Fruit fly (Drosophila melanogaster) whole organism, adult: ENCODE measurements around the gene CG5902.

ENCODE experiments used
- CG11617 ChIP-seq: fragments of 200-800 bp; sonication (Bioruptor generic); optimal IDR thresholded peaks from 2 replicates; lab custom pipeline; 2017; ENCODE audit warnings: mild to moderate bottlenecking, missing biosample characterization, missing genetic modification reagents, missing genetic modification characterization
- CG12768 ChIP-seq: fragments of 200-800 bp; sonication (Bioruptor generic); optimal IDR thresholded peaks from 2 replicates; lab custom pipeline; 2017; ENCODE audit warnings: missing biosample characterization, missing genetic modification characterization, mild to moderate bottlenecking, moderate library complexity, missing genetic modification reagents
- CG14711 ChIP-seq: fragments of 200-800 bp; sonication (Bioruptor generic); optimal IDR thresholded peaks from 2 replicates; lab custom pipeline; 2018; ENCODE audit warnings: missing biosample characterization, mild to moderate bottlenecking, missing genetic modification characterization, moderate library complexity
- CG1620 ChIP-seq: fragments of 200-800 bp; sonication (Bioruptor generic); optimal IDR thresholded peaks from 2 replicates; lab custom pipeline; 2016; ENCODE audit warnings: missing biosample characterization, missing genetic modification characterization
- CG33017 ChIP-seq: fragments of 200-800 bp; sonication (Bioruptor generic); optimal IDR thresholded peaks from 2 replicates; lab custom pipeline; 2018; ENCODE audit warnings: missing biosample characterization, mild to moderate bottlenecking, missing genetic modification characterization, moderate library complexity
- CG5204 ChIP-seq: fragments of 200-800 bp; sonication (Bioruptor generic); optimal IDR thresholded peaks from 2 replicates; lab custom pipeline; 2016; ENCODE audit warnings: missing biosample characterization, missing genetic modification characterization
- CG7045 ChIP-seq: fragments of 200-800 bp; sonication (Bioruptor generic); optimal IDR thresholded peaks from 2 replicates; lab custom pipeline; 2017; ENCODE audit warnings: missing biosample characterization, mild to moderate bottlenecking, missing genetic modification characterization
- CG7101 ChIP-seq: fragments of 200-800 bp; sonication (Bioruptor generic); optimal IDR thresholded peaks from 2 replicates; lab custom pipeline; 2018; ENCODE audit warnings: missing biosample characterization, mild to moderate bottlenecking, missing genetic modification characterization, moderate library complexity
- Clk ChIP-seq: fragments of 200-800 bp; sonication (Bioruptor generic); optimal IDR thresholded peaks from 2 replicates; lab custom pipeline; 2017; ENCODE audit warnings: missing biosample characterization, missing genetic modification characterization
- Crg-1 ChIP-seq: fragments of 200-800 bp; sonication (Bioruptor generic); optimal IDR thresholded peaks from 2 replicates; lab custom pipeline; 2016; ENCODE audit warnings: missing biosample characterization, missing genetic modification characterization
- Hr96 ChIP-seq: fragments of 200-800 bp; sonication (Bioruptor generic); optimal IDR thresholded peaks from 2 replicates; lab custom pipeline; 2016; ENCODE audit warnings: missing biosample characterization, missing genetic modification characterization
- Mnt ChIP-seq: fragments of 200-800 bp; sonication (Bioruptor generic); optimal IDR thresholded peaks from 2 replicates; lab custom pipeline; 2016; ENCODE audit warnings: missing biosample characterization, mild to moderate bottlenecking, missing genetic modification characterization
- bab1 ChIP-seq: fragments of 200-800 bp; sonication (Bioruptor generic); optimal IDR thresholded peaks from 3 replicates; lab custom pipeline; 2019; ENCODE audit warnings: missing biosample characterization, mild to moderate bottlenecking, missing genetic modification characterization, moderate library complexity
- cic ChIP-seq: fragments of 200-800 bp; sonication (Bioruptor generic); optimal IDR thresholded peaks from 2 replicates; lab custom pipeline; 2017; ENCODE audit warnings: missing biosample characterization, mild to moderate bottlenecking, missing genetic modification characterization, moderate library complexity
- cnc ChIP-seq, 2 experiments: fragments of >200 bp; optimal IDR thresholded peaks; 2 replicates each; lab custom pipeline; 2017
- kay ChIP-seq: fragments of 200-800 bp; sonication (Bioruptor generic); peaks from one replicate; lab custom pipeline; 2016; ENCODE audit warnings: missing biosample characterization, missing genetic modification characterization, borderline replicate concordance
- ovo ChIP-seq: fragments of 200-800 bp; sonication (Bioruptor generic); optimal IDR thresholded peaks from 2 replicates; lab custom pipeline; 2016; ENCODE audit warnings: missing biosample characterization, missing genetic modification characterization
- pad ChIP-seq: fragments of 200-800 bp; sonication (Bioruptor generic); optimal IDR thresholded peaks from 3 replicates; lab custom pipeline; 2017; ENCODE audit warnings: missing biosample characterization, missing genetic modification characterization, mild to moderate bottlenecking, moderate library complexity, missing genetic modification reagents
- tj ChIP-seq: fragments of 200-800 bp; sonication (Bioruptor generic); optimal IDR thresholded peaks from 3 replicates; lab custom pipeline; 2017; ENCODE audit warnings: missing biosample characterization, mild to moderate bottlenecking, missing genetic modification characterization, moderate library complexity
- toe ChIP-seq: fragments of 200-800 bp; sonication (Bioruptor generic); optimal IDR thresholded peaks from 2 replicates; lab custom pipeline; 2016; ENCODE audit warnings: missing biosample characterization, missing genetic modification characterization

The CG5902 gene

DNA sequence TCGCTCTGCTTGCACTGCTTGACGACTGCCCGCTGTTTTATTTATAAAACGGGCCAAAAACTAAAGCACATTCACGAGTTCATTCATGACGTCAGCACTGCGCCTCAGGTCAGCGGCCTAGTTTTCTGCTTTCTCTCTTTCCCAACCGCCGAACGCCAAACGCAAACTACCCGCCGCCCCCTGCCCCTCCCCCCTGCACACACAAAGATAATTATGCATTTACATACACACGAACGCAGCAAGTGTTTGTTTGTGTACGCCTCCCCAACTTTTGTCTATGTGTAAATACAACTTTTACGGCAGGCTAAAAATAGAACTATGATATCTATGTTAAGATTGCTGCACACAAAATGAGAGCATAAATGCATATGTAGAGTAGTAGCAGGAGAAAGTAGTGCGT lies 15.2 kb upstream of the CG5902 start:
- no peak for TF ChIP-seq CG12768 (GFP tag; lab: Kevin White, UChicago)
- no peak for TF ChIP-seq CG5204 (GFP tag; lab: Kevin White, UChicago)
- TF ChIP-seq cnc (optimal IDR thresholded peaks at IDR 0.05; lab: Kevin White, UChicago): no peak
- no peak for TF ChIP-seq bab1
- TF ChIP-seq CG7101: no peak
- no peak for TF ChIP-seq toe (GFP tag; lab: Kevin White, UChicago)
- no peak for TF ChIP-seq CG11617
- TF ChIP-seq cic (GFP tag; lab: Kevin White, UChicago): no peak
- TF ChIP-seq pad: no peak
- TF ChIP-seq CG7045 (GFP tag; lab: Kevin White, UChicago): no peak
- TF ChIP-seq tj (GFP tag; lab: Kevin White, UChicago): no peak
- no peak for TF ChIP-seq ovo (GFP tag; lab: Kevin White, UChicago)
- no peak for TF ChIP-seq Clk (GFP tag; lab: Kevin White, UChicago)

- TF ChIP-seq cnc (optimal IDR thresholded peaks at IDR 0.05; lab: Kevin White, UChicago): no peak
- TF ChIP-seq tj (GFP tag; lab: Kevin White, UChicago): no peak
- no peak for TF ChIP-seq Mnt
- no peak for TF ChIP-seq CG11617
- TF ChIP-seq CG7045 (GFP tag; lab: Kevin White, UChicago): no peak
- no peak for TF ChIP-seq kay (GFP tag; lab: Kevin White, UChicago)
- TF ChIP-seq pad: no peak
- no peak for TF ChIP-seq Crg-1 (GFP tag; lab: Kevin White, UChicago)
- no peak for TF ChIP-seq toe (GFP tag; lab: Kevin White, UChicago)
- TF ChIP-seq Hr96 (GFP tag; lab: Kevin White, UChicago): no peak
- no peak for TF ChIP-seq CG5204 (GFP tag; lab: Kevin White, UChicago)
- TF ChIP-seq cic (GFP tag; lab: Kevin White, UChicago): no peak
- no peak for TF ChIP-seq bab1
- no peak for TF ChIP-seq CG14711 (tag; lab: Kevin White, UChicago)
- no peak for TF ChIP-seq ovo (GFP tag; lab: Kevin White, UChicago)
- TF ChIP-seq Clk (GFP tag; lab: Kevin White, UChicago): no peak
- no peak for TF ChIP-seq CG1620
- TF ChIP-seq CG12768 (GFP tag; lab: Kevin White, UChicago): no peak
- TF ChIP-seq CG33017 (tag; lab: Kevin White, UChicago): no peak
These were observed 14.7 kb upstream of the CG5902 start for dm6 chr3R:23971764-23972163.

dm6 chr3R:23981645-23982044 lies 4.8 kb upstream of the CG5902 start:
- TF ChIP-seq CG5204 (GFP tag; lab: Kevin White, UChicago) (no peak), kay (GFP tag; lab: Kevin White, UChicago) (no peak), CG11617 (no peak), Hr96 (GFP tag; lab: Kevin White, UChicago) (no peak), bab1 (no peak), tj (GFP tag; lab: Kevin White, UChicago) (no peak), Crg-1 (GFP tag; lab: Kevin White, UChicago) (no peak), toe (GFP tag; lab: Kevin White, UChicago) (no peak), CG7101 (no peak), CG12768 (GFP tag; lab: Kevin White, UChicago) (no peak), cic (GFP tag; lab: Kevin White, UChicago) (no peak), pad (no peak), CG1620 (no peak)

DNA sequence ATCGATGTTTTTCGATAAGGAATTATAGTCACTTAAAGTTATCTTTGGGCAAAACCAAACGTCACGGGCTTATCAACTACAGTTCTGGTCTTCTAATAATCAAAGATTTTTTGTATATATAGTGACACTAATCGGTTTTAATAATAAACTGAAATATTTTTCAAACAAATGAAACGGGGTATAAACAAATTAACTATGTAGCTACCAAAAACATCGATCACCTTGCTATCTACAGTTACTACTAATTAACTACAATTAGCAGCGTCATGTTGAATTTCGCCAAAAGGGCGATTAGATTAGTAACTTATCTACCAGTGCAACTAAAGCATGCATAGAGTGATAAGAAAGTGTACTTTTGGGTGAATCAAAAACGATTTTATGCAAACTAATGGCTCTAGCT lies 4.9 kb downstream of the CG5902 start:
- no peak for TF ChIP-seq pad
- peak; percentile 22 for TF ChIP-seq cic (GFP tag; lab: Kevin White, UChicago)
- peak; percentile 75 for TF ChIP-seq kay (GFP tag; lab: Kevin White, UChicago)
- TF ChIP-seq cnc (optimal IDR thresholded peaks at IDR 0.05; lab: Kevin White, UChicago): peak in 1 of 2 experiments; percentile 9
- no peak for TF ChIP-seq Hr96 (GFP tag; lab: Kevin White, UChicago)

DNA sequence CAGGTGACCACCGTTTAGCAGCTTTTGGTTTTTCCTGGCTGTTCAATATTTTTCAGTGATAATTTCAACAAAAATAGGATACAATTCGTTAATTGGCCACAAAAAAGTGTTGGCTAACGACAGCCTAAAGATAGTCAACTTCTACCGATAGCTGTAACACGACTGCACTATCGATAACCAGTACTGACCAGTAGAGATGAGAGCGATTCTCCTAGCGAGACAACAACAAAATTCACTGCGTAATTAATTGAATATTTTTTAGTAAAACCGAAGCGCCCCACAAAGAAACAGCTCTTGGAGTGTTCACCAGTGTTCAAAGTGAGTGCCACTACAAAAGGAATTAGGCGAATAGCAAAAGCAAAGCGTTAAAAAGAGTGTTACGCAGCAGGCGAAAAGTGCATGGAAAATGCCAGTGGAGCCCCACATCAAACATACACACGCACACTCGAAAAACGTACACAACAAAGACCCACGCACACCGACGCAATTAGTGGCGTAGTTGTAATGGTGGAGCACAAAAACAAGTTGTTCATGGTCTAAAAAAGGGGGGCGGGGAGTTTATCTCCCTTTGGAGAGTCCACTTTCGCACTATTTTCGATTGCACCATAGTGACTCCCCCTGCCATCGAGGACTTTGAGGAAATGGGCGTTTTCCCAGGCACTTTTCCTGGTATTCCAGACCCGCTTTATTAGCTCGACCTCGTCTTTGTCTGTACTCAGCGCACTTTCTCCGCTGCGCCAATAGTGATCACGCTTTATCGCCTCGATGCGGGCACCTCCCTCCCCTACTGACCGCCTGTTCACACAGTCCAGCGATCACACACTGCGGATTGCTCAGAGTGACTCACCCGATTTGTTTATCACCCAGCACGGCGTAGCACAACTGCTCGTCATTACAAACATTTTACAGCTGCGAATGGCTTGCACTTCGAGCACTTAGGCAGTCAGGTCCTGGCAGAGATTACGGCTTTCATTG lies 6.7 kb downstream of the CG5902 start, which contains the start of the genes Epp and Rab7:
Epp (minus strand) TSS at position 94 of the 975 bp plus-strand sequence.
Rab7 (plus strand) TSS at position 186 of the 975 bp plus-strand sequence.
- TF ChIP-seq Hr96 (GFP tag; lab: Kevin White, UChicago) (peak; percentile 63), Mnt (peak; percentile 74), CG14711 (tag; lab: Kevin White, UChicago) (peak; percentile 39), cic (GFP tag; lab: Kevin White, UChicago) (peak; percentile 86), toe (GFP tag; lab: Kevin White, UChicago) (no peak), CG12768 (GFP tag; lab: Kevin White, UChicago) (peak; percentile 95), CG7045 (GFP tag; lab: Kevin White, UChicago) (no peak), bab1 (peak; percentile 58), Clk (GFP tag; lab: Kevin White, UChicago) (peak; percentile 12), CG1620 (peak; percentile 69), CG5204 (GFP tag; lab: Kevin White, UChicago) (no peak), pad (peak; percentile 84), Crg-1 (GFP tag; lab: Kevin White, UChicago) (peak; percentile 68), CG33017 (tag; lab: Kevin White, UChicago) (peak; percentile 41), CG11617 (peak; percentile 11), ovo (GFP tag; lab: Kevin White, UChicago) (peak; percentile 56), kay (GFP tag; lab: Kevin White, UChicago) (peak; percentile 98), CG7101 (peak; percentile 74), cnc (optimal IDR thresholded peaks at IDR 0.05; lab: Kevin White, UChicago) (no peak), tj (GFP tag; lab: Kevin White, UChicago) (no peak)
